Fruit fly (Drosophila melanogaster) whole organism, prepupa: Measurements from ENCODE around the gene Stam.

Experiments
- CG11294 ChIP-seq: fragments of 200-800 bp; sonication (Bioruptor generic); IDR thresholded peaks from 2 replicates; pipeline ENCODE4 v1.3.6; 2022; ENCODE audit warnings: missing biosample characterization, missing genetic modification characterization
- CG11762 ChIP-seq: fragments of 200-800 bp; sonication (Bioruptor generic); optimal IDR thresholded peaks from 3 replicates; lab custom pipeline; 2016; ENCODE audit warnings: missing biosample characterization, missing genetic modification characterization; ENCODE audit not compliant: insufficient read depth
- CG15336 ChIP-seq: fragments of 200-800 bp; sonication (Bioruptor generic); IDR thresholded peaks from 2 replicates; pipeline ENCODE4 v1.3.6; 2022; ENCODE audit warnings: missing biosample characterization, missing genetic modification characterization
- CG1621 ChIP-seq: fragments of 200-800 bp; sonication (Bioruptor generic); optimal IDR thresholded peaks from 3 replicates; lab custom pipeline; 2018; ENCODE audit warnings: missing biosample characterization, mild to moderate bottlenecking, missing genetic modification characterization
- CG3032 ChIP-seq: fragments of 200-800 bp; optimal IDR thresholded peaks from 2 replicates; lab custom pipeline; 2019; ENCODE audit warnings: missing biosample characterization, mild to moderate bottlenecking, missing genetic modification characterization, moderate library complexity
- CG32006 ChIP-seq: fragments of 200-800 bp; sonication (Bioruptor generic); optimal IDR thresholded peaks from 3 replicates; lab custom pipeline; 2017; ENCODE audit warnings: missing biosample characterization, mild to moderate bottlenecking, missing genetic modification characterization
- CG6276 ChIP-seq: fragments of 200-800 bp; sonication (Bioruptor generic); optimal IDR thresholded peaks from 2 replicates; lab custom pipeline; 2017; ENCODE audit warnings: missing biosample characterization, mild to moderate bottlenecking, missing genetic modification characterization
- CG6808 ChIP-seq: fragments of 200-800 bp; sonication (Bioruptor generic); optimal IDR thresholded peaks from 3 replicates; lab custom pipeline; 2017; ENCODE audit warnings: missing biosample characterization, missing genetic modification characterization, mild to moderate bottlenecking, moderate library complexity, missing genetic modification reagents
- CG8632 ChIP-seq: fragments of 200-800 bp; sonication (Bioruptor generic); optimal IDR thresholded peaks from 3 replicates; lab custom pipeline; 2016; ENCODE audit warnings: missing biosample characterization, missing genetic modification characterization
- CG9139 ChIP-seq: fragments of 200-800 bp; sonication (Bioruptor generic); optimal IDR thresholded peaks from 3 replicates; lab custom pipeline; 2017; ENCODE audit warnings: missing biosample characterization, mild to moderate bottlenecking, missing genetic modification characterization
- Gug ChIP-seq: fragments of 200-800 bp; sonication (Bioruptor generic); IDR thresholded peaks from 2 replicates; pipeline ENCODE4 v1.3.6; 2022; ENCODE audit warnings: missing biosample characterization, missing genetic modification characterization
- Hr4 ChIP-seq: fragments of 200-800 bp; sonication (Bioruptor generic); optimal IDR thresholded peaks from 3 replicates; lab custom pipeline; 2016; ENCODE audit warnings: missing biosample characterization, missing genetic modification characterization
- Met ChIP-seq: fragments of 200-800 bp; sonication (Bioruptor generic); optimal IDR thresholded peaks from 3 replicates; lab custom pipeline; 2016; ENCODE audit warnings: missing biosample characterization, missing genetic modification characterization
- OdsH ChIP-seq: fragments of 200-800 bp; sonication (Bioruptor generic); optimal IDR thresholded peaks from 3 replicates; lab custom pipeline; 2016; ENCODE audit warnings: missing biosample characterization, missing genetic modification characterization
- Smox ChIP-seq: fragments of 200-800 bp; sonication (Bioruptor generic); optimal IDR thresholded peaks from 3 replicates; lab custom pipeline; 2016; ENCODE audit warnings: missing biosample characterization, missing genetic modification characterization
- Sox102F ChIP-seq: fragments of 200-800 bp; sonication (Bioruptor generic); optimal IDR thresholded peaks from 2 replicates; lab custom pipeline; 2016; ENCODE audit warnings: missing biosample characterization, mild to moderate bottlenecking, missing genetic modification characterization
- Sox14 ChIP-seq: fragments of 200-800 bp; sonication (Bioruptor generic); optimal IDR thresholded peaks from 3 replicates; lab custom pipeline; 2016; ENCODE audit warnings: missing biosample characterization, missing genetic modification characterization
- Sox15 ChIP-seq: fragments of 200-800 bp; sonication (Bioruptor generic); optimal IDR thresholded peaks from 3 replicates; lab custom pipeline; 2016; ENCODE audit warnings: missing biosample characterization, missing genetic modification characterization
- achi ChIP-seq: fragments of 200-800 bp; sonication (Bioruptor generic); optimal IDR thresholded peaks from 3 replicates; lab custom pipeline; 2016; ENCODE audit warnings: missing biosample characterization, missing genetic modification characterization
- dsx ChIP-seq: fragments of 200-800 bp; optimal IDR thresholded peaks from 3 replicates; lab custom pipeline; 2019; ENCODE audit warnings: missing biosample characterization, mild to moderate bottlenecking, missing genetic modification characterization, moderate library complexity; ENCODE audit not compliant: poor library complexity, severe bottlenecking
- eg ChIP-seq: fragments of 200-800 bp; sonication (Bioruptor generic); IDR thresholded peaks from 3 replicates; pipeline ENCODE4 v1.3.6; 2022; ENCODE audit warnings: missing biosample characterization, missing genetic modification characterization
- esn ChIP-seq: fragments of 200-800 bp; sonication (Bioruptor generic); optimal IDR thresholded peaks from 2 replicates; lab custom pipeline; 2016; ENCODE audit warnings: missing biosample characterization, mild to moderate bottlenecking, missing genetic modification characterization, moderate library complexity
- fkh ChIP-seq: fragments of 200-800 bp; sonication (Bioruptor generic); optimal IDR thresholded peaks from 3 replicates; lab custom pipeline; 2017; ENCODE audit warnings: missing biosample characterization, mild to moderate bottlenecking, missing genetic modification characterization, moderate library complexity
- pdm3 ChIP-seq: fragments of 200-800 bp; sonication (Bioruptor generic); optimal IDR thresholded peaks from 3 replicates; lab custom pipeline; 2016; ENCODE audit warnings: missing biosample characterization, missing genetic modification characterization
- spab ChIP-seq: fragments of 200-800 bp; sonication (Bioruptor generic); optimal IDR thresholded peaks from 2 replicates; lab custom pipeline; 2017; ENCODE audit warnings: missing biosample characterization, mild to moderate bottlenecking, missing genetic modification characterization, missing genetic modification reagents
- ss ChIP-seq, 2 experiments: fragments of 200-800 bp; sonication (Bioruptor generic); optimal IDR thresholded peaks; 2 replicates in 1 of 2; 3 replicates in 1 of 2; lab custom pipeline; 2017 to 2018; ENCODE audit warnings: mild to moderate bottlenecking in 2 of 2, missing biosample characterization in 2 of 2, missing genetic modification characterization in 2 of 2, moderate library complexity in 1 of 2
- svp ChIP-seq: fragments of 200-800 bp; sonication (Bioruptor generic); peaks from one replicate; lab custom pipeline; 2016; ENCODE audit warnings: missing biosample characterization, missing genetic modification characterization
- vri ChIP-seq: fragments of 200-800 bp; sonication (Bioruptor generic); optimal IDR thresholded peaks from 3 replicates; lab custom pipeline; 2016; ENCODE audit warnings: missing biosample characterization, mild to moderate bottlenecking, missing genetic modification characterization

The Stam gene

DNA sequence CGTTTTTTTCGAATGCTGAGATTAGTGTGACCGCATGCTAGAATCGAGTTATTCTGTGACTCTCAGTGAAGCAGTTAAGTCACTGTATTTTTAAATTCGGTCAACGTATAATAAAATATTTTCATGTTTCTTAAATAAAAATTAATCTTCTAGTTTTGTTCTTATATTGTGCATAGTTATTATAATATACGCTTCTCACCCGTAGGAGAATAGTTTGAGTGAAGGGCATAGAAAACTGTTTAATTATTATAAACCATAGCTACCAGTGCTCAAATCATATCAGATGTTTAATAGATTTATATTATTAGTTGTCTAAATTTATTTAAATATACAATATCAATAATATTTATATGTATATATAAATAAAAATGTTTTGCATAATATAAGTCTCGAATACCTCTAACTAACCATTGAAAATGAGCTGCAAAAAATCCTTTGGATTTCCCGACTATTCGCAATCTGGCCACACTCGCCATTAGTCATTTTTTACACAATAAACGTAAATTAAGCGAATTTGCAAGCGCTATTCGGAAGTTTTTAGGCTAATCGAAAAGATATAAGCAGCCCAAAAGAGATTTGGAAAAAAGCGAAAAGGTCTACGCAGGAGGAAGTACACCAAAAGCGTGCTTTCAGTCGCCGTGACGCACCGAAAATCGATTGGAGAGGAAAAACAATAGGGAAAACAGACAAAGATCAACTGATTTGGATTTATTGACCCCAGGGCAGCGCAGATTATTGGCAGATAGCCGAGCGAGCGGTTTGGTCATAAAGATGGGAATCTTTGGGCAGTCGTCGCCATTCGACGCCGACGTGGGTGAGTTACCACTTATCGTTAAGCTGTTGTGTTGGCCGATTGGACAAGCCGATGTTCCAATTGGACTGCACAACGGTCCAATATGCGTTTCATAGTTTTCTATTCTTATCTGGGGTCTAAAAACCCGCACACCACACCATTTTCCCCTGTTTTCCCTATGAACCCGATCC lies at the start of gene Stam, which contains the start of gene aurB (continued):
- TF ChIP-seq Sox102F (GFP tag; lab: Kevin White, UChicago), result no peak
- no peak for TF ChIP-seq CG6276 (GFP tag; lab: Kevin White, UChicago)
- peak; percentile 41 for TF ChIP-seq CG8632 (GFP tag; lab: Kevin White, UChicago)
- no peak for TF ChIP-seq spab (GFP tag; lab: Kevin White, UChicago)
- peak; percentile 30 for TF ChIP-seq Met (GFP tag; lab: Kevin White, UChicago)
- peak; percentile 62 for TF ChIP-seq OdsH (GFP tag; lab: Kevin White, UChicago)
- peak; percentile 43 for TF ChIP-seq achi (GFP tag; lab: Kevin White, UChicago)
- no peak for TF ChIP-seq CG1621 (tag; lab: Kevin White, UChicago)
- no peak for TF ChIP-seq CG11294 (GFP tag; lab: Robert Waterston, UW)
- TF ChIP-seq CG9139 (GFP tag; lab: Kevin White, UChicago), result no peak

DNA sequence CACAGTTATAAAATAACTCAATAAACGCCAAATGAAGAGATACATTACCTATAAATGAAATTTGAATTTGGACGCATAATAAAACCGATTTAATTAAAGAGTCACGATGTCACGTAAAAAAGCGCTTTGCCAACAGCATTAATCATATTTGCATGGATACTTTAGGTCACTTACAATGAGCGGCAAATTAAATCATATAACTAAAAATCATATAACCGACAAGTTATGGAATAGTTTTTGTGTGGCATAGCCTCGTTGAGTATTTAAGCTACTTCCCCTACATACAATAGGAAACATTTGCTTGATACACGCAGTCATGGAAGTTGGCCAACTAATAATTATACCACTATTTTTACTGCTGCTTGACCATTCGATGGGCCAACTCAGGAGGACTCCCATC lies 39.5 kb upstream of the Stam start, which contains the start of gene CG6508:
TSS of gene CG6508 (plus strand) at position 301 of the 400 bp plus-strand sequence.
- TF ChIP-seq Sox14 (GFP tag; lab: Kevin White, UChicago) (no peak), CG9139 (GFP tag; lab: Kevin White, UChicago) (no peak)

DNA sequence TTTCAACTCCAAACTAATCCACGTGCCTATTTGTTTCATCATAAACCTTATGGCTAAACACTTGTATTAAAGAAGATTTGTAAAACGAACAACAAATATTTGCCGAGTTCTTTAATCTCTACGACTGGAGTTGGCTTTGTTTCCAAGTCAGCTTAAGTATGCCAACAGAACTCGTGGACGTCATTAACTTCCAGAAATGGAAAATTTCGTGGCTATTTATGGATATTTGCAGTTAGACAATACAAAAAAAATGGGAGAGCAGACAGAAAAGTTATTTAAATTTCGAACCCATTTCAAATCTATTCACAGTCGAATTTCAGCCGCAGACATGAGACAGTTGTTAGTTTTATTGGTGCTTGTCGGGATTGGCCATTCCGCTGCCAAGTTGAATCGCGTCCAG lies 37.9 kb upstream of the Stam start, which contains the start of gene CG17134:
TSS of gene CG17134 (plus strand) at position 301 of the 400 bp plus-strand sequence.
- no peak for TF ChIP-seq CG6808
- no peak for TF ChIP-seq eg (GFP tag; lab: Robert Waterston, UW)
- no peak for TF ChIP-seq CG8632 (GFP tag; lab: Kevin White, UChicago)
- TF ChIP-seq esn (GFP tag; lab: Kevin White, UChicago), result no peak
- TF ChIP-seq Smox (GFP tag; lab: Kevin White, UChicago), result no peak
- no peak for TF ChIP-seq fkh (GFP tag; lab: Kevin White, UChicago)
- TF ChIP-seq Hr4 (GFP tag; lab: Kevin White, UChicago), result no peak
- TF ChIP-seq CG11762 (GFP tag; lab: Kevin White, UChicago), result no peak

DNA sequence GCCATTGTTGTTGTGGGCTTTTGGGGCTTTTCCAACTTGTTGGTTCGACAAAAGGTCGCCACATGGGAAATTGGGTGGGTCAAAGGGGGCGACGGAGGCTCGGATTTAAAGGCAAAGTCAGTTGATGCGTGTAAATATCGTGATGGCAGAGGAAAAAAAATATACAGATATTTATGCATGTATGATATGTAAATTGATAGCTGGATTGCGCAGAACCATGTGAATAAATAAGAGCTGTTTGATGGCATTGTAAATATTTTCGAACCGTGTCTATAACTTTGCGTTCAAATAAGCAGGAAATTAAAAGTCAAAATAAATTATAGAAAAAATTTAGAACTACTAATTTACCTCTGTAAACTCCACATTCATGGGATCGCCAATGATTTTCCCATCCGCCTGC lies 35.7 kb upstream of the Stam start:
- TF ChIP-seq fkh (GFP tag; lab: Kevin White, UChicago) (peak; percentile 61), spab (GFP tag; lab: Kevin White, UChicago) (no peak), Gug (GFP tag; lab: Robert Waterston, UW) (no peak), ss (GFP tag; optimal IDR thresholded peaks at IDR 0.05; lab: Kevin White, UChicago) (no peak), Sox15 (GFP tag; lab: Kevin White, UChicago) (no peak)
- TF ChIP-seq, all 60 proteins: peak for 1

DNA sequence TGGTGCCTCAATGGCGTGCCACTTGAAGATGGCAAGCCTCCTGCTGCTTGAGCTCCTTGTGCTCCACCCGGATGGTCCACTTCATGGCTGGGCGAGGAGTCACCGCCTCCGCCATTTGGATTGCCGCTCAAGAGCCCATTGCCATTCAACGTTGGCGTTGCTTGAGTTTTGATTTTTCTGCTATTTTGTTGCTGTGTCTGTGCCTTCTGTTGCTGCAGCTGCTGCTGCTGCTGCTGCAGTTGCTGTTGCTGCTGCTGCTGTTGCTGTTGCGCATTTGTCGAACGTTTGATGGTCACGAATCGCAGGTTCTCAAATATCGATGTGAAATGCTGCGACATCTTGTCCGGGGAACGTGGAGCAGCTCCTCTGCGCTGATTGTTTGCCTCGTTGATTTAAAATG lies 26.7 kb upstream of the Stam start:
- TF ChIP-seq Smox (GFP tag; lab: Kevin White, UChicago), result no peak

DNA sequence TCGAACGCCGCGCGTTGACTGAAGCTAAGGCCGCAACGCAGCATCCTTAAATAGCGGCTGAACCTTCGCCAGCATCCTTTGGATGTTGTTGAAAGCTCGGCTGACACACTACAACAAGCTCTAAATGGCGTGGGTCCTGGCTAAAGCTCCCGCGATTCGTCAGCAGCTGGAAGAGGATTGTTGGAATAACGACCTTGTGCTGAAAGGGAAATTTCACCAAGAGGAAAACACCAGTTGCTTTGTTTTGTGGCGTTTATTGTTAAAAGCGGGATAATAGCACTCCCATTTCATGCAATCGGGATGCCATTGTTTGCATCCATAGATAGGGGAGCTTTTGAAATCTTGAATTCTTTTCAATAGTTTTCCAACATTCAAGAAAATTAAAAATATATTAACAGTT lies 20.8 kb upstream of the Stam start, which contains the start of gene Nos:
TSS of gene Nos (minus strand) at position 21 of the 400 bp plus-strand sequence.
- TF ChIP-seq CG3032 (tag; lab: Kevin White, UChicago) (no peak), CG9139 (GFP tag; lab: Kevin White, UChicago) (no peak)

DNA sequence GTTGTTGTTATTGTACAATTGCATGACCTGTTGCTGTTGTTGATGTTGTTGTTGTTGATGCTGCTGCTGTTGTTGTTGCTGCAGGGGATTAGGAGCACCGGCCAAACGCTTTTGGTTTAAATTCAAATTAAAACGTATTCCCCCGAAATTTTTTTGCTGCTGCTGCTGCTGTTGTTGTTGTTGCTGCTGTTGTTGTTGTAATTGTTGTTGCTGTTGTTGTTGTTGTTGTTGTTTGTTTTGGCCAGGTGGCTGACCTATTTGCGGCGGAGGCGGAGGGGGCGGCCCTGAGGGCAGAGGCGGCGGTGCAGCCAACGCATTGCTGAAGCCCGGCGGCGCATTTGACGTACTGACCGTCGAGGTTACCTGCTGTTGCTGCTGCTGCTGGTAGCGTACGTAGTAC lies 16.7 kb upstream of the Stam start:
- TF ChIP-seq dsx (GFP tag; lab: Kevin White, UChicago) (no peak), vri (GFP tag; lab: Kevin White, UChicago) (no peak), pdm3 (no peak), svp (no peak), CG32006 (GFP tag; lab: Kevin White, UChicago) (no peak), CG15336 (no peak), Smox (GFP tag; lab: Kevin White, UChicago) (no peak)
